Fruit fly (Drosophila melanogaster): Measurements from ENCODE around the gene CG42371.

Gene CG42371

DNA sequence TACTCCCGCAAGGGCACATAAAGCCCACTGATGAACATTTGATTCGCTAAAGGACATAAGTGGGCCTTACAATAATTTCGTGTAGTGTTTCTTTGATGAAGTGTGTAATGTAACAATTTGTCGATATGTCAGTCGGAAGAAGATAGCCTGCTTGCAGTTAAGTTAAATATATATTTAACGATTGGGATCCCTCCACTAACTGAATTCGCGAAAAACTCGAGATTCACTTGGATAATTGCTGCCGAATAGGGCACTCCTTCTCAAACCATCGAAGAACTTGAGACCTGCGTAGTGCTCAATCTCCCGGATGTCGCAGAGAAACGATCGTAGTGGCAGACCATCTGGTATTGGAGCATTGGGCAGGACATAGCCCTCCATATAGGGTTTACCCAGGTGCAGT lies 21.1 kb upstream of the CG42371 start, which contains the start of gene Tengl3:
TSS of gene Tengl3 (minus strand) at position 101 of the 400 bp plus-strand sequence.
- no peak for TF ChIP-seq EcR (GFP tag; optimal IDR thresholded peaks at IDR 0.05)
- no peak for TF ChIP-seq psq (optimal IDR thresholded peaks at IDR 0.05)
- no peak for TF ChIP-seq usp (GFP tag; optimal IDR thresholded peaks at IDR 0.05)
- TF ChIP-seq Dll (optimal IDR thresholded peaks at IDR 0.05), result no peak

DNA sequence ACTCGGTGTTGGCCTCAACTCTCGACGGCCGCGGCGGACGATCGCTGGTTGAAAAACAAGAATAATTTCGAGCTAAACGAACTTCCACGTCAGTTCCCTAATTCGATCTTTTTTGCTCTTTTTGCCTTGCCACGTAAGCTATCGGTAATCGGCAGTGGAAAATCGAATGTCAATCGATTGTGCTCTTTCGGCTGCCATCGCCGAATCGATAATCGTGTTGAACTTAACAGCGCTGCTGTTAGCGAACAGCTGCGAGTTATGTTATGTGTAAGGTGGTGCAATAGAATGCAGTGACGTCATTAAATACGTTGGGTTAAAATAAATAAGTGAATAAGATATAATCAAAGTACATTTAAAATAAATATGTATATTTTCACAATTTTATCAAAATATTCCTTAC lies 19.7 kb upstream of the CG42371 start, which contains the start of gene Sec24CD:
TSS of gene Sec24CD (minus strand) at position 123 of the 400 bp plus-strand sequence.
- TF ChIP-seq EcR (GFP tag; optimal IDR thresholded peaks at IDR 0.05) (no peak), psq (optimal IDR thresholded peaks at IDR 0.05) (no peak), CG8478 (optimal IDR thresholded peaks at IDR 0.05) (no peak), usp (GFP tag; optimal IDR thresholded peaks at IDR 0.05) (no peak)

DNA sequence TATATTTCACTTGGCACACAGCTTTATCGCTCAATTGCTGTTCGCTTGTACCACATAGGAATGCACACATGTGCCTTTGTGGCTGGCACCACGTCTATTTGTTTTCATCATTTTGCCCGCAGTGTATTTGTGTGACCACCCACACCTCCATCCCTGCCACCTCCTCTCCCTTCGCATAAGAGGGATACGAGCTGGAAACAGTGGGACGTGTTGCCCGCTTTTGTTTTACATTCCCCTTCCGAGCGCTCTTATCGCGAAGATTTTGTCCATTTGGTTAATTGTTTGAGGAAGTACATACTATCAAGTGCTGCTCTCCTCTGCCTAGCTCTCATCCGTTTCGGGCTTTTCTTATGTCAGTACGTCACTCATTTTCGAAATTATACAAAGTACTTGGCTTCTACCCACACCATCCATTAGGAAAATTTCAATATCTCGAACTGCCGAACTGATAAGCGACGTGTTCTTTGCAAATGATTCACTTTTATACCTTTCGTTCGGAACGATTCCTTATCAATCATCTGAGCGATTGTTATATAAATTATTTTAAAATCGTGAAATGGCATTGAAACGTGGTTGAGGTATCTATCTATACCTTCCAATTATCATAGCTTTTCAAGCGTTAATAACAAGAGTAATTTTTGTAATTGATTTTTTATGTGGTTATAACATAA lies 11.3 kb upstream of the CG42371 start:
- TF ChIP-seq CG8478 (optimal IDR thresholded peaks at IDR 0.05) (no peak), pan (optimal IDR thresholded peaks at IDR 0.05) (no peak)

DNA sequence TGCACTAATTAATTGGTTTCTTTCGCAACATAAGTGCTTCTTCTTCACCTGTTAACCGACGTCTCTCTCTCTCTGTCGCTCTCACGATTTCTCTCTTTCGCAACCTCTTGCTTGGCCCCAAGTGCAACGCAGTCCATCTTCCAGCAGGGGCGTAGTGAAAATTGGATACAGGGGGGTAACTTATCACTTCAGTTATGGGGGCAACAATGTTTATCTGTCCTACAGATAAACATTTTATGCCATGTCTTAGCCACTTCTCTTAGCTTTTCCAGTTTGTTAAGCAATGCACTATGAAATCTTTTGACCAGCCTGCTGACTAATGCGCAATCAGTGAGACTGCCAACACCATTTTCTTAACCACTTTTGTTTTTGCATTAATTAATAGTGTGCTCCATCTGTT lies 10.3 kb upstream of the CG42371 start:
- TF ChIP-seq psq (optimal IDR thresholded peaks at IDR 0.05), result no peak
- TF ChIP-seq usp (GFP tag; optimal IDR thresholded peaks at IDR 0.05), result no peak
- TF ChIP-seq CG8478 (optimal IDR thresholded peaks at IDR 0.05), result no peak
- no peak for TF ChIP-seq pan (optimal IDR thresholded peaks at IDR 0.05)
- no peak for TF ChIP-seq Dll (optimal IDR thresholded peaks at IDR 0.05)
- TF ChIP-seq EcR (GFP tag; optimal IDR thresholded peaks at IDR 0.05), result no peak

DNA sequence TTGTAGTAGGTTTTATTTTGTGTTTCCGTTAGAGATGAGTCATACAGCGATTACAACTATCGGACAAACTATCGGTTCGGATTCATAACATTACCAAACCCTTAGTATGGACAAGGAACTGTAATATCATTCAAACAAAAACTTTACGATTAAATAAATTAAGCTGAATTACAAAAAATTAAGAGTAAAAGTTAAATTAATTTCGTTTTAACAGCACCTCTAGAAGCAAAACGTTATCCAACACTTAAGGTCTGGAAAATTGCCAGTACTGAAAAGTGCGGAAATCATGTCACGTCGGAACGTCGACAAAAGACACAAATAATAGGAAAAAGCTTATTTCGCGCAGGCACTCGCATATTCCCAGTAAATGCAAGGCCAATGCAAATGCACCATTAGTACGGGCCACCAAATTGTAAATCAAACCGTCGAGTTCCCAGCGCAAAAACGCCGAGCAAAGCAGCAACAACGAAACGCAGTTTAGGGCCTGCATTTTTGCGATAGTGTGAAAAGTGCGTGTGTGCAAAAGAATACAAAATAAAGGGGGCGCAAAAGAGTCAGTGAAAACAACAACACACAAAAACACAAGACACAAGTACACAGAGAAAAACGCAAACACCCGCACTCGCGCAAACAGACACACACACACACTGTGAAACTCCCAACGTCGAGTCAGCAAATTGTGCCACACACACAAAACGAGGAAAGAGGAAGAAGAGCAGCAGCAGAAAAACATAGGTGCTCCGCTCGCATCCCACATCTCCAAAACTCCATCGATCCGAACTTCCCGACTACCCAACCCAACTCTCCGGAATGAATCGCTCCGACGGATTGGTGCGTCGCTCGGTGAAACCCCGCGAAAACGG lies 9.4 kb upstream of the CG42371 start, which contains the start of the genes CG15387 and sau:
TSS of gene CG15387 (minus strand) at position 36 of the 863 bp plus-strand sequence.
TSS of gene sau (plus strand) at position 84 of the 863 bp plus-strand sequence.
- TF ChIP-seq psq (optimal IDR thresholded peaks at IDR 0.05) (no peak), CG8478 (optimal IDR thresholded peaks at IDR 0.05) (no peak), Dll (optimal IDR thresholded peaks at IDR 0.05) (no peak), pan (optimal IDR thresholded peaks at IDR 0.05) (no peak), usp (GFP tag; optimal IDR thresholded peaks at IDR 0.05) (no peak), EcR (GFP tag; optimal IDR thresholded peaks at IDR 0.05) (no peak)

DNA sequence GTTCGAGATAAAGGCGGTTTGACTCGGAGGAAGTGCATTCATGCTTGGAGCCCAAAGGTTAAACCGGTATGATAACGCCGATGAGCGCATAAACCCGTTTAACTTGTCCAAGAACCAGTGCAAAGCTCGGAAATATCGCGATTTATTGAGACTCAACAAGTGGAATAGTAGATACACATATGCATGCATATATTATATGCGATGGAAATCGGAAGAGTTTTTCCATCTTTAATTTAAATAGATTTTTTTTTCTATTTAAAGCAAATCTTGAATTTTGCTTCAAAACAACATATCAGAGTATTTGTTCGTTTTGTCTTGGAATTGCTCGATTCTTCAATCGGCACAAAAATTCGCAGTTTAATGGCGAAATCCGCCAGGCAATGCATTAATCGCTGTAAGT lies 5.3 kb upstream of the CG42371 start:
- TF ChIP-seq psq (optimal IDR thresholded peaks at IDR 0.05) (no peak), EcR (GFP tag; optimal IDR thresholded peaks at IDR 0.05) (no peak)

DNA sequence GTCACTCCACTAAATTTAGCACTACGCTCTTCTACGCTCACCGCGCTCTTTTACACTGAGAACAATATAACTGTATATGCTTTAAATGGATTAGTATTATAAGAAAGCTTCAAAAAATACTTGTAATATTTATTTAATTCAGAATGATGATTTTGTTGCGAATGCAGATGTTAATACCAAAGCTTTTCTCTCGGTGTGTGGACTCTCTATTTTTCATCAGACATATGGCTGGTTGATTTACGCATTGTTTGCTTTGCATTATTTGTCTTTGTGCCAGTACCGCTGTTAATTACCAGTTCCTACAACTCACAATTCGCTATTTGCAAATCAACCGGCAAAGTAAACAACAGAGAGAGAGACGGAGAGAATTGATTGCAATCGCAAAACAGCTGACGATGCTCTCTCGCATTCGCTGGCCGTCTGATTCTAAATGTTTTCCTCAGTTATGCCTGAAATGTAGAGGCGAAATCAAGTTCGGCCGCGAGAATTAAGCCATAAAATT lies 4.7 kb upstream of the CG42371 start:
- no peak for TF ChIP-seq pan (optimal IDR thresholded peaks at IDR 0.05)
- no peak for TF ChIP-seq usp (GFP tag; optimal IDR thresholded peaks at IDR 0.05)

DNA sequence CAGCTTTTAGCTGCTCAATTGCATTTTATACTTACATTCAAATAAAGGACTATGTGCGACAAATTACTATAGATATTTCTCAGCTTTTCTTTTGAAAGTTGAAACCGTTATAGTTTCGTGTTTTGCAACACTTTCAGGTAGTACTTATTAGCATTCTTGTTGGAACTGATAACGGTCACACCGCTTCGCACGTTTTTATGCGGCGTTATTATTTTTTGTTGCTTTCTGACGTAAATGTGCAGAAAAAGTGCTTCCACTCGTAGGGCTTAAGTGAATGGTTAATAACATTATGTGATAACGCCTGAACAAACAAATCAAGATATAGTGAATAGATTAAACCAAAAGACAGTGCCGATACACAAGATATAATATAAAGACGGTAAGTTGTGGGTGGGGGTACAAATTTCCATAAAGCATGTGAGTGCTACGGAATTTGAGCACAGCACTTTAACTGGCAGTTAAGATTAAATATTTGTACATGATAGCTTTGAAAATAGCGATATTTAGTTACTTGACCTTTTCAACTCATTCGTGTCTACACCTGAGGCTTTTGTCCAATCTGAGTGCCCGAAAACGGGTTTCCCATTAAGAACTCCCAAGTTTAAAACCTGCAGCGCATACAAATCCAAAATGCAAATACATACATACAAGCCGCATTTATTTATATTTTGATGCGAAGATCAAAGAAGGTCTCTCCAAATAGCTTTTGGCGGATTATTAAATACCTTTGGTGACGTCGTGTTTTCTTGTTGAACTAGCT lies 3.7 kb upstream of the CG42371 start, which contains the start of gene papi:
TSS of gene papi (plus strand) at position 176 of the 760 bp plus-strand sequence.
- TF ChIP-seq psq (optimal IDR thresholded peaks at IDR 0.05), result no peak
- TF ChIP-seq Dll (optimal IDR thresholded peaks at IDR 0.05), result no peak
- no peak for TF ChIP-seq usp (GFP tag; optimal IDR thresholded peaks at IDR 0.05)
- no peak for TF ChIP-seq EcR (GFP tag; optimal IDR thresholded peaks at IDR 0.05)
- no peak for TF ChIP-seq pan (optimal IDR thresholded peaks at IDR 0.05)
- no peak for TF ChIP-seq CG8478 (optimal IDR thresholded peaks at IDR 0.05)

DNA sequence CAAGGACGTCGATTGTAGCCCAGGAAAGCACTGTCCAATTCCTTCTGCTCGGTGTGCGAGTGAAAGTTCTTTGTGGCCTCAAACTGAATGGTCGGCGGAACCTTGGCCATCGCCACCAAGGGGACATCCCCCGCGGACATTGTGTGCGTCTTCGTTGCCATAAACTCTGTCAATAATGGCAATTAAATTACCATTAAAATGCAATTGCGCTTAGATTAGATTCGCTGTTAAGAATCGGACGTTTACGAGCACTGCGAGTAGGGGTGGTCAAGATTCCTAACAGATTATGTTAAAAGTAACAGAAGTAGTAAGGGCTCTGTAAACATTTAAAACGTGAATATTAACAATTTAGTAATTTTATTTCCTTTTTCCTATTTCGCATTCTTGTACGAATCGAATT lies 981 bp downstream of the CG42371 start, which contains the start of gene daed:
TSS of gene daed (minus strand) at position 247 of the 400 bp plus-strand sequence.
- TF ChIP-seq usp (GFP tag; optimal IDR thresholded peaks at IDR 0.05) (no peak), psq (optimal IDR thresholded peaks at IDR 0.05) (no peak), pan (optimal IDR thresholded peaks at IDR 0.05) (no peak), CG8478 (optimal IDR thresholded peaks at IDR 0.05) (no peak), Dll (optimal IDR thresholded peaks at IDR 0.05) (no peak), EcR (GFP tag; optimal IDR thresholded peaks at IDR 0.05) (no peak)

DNA sequence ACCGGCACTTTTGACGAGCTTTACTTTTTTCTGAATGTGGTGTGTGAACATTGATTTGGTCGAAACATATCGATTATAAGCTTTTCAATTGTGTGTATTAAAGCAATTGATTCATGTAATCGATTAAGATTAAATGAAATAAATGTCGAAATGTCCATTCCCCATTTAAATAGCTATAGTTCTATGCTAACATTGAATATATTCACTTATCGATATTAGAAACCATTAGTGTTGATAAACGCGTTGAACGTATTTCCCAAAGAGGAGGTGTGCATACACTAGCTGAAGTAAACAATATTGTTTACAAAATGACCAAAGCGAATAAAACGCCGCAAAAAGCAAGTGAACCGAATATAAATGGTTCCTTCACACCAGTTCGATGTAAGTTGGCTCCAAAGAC lies 3.0 kb downstream of the CG42371 start, which contains the start of the genes Uch and CG34174:
TSS of gene Uch (minus strand) at position 208 of the 400 bp plus-strand sequence.
TSS of gene CG34174 (plus strand) at position 263 of the 400 bp plus-strand sequence.
- TF ChIP-seq Dll (optimal IDR thresholded peaks at IDR 0.05), result no peak
- TF ChIP-seq usp (GFP tag; optimal IDR thresholded peaks at IDR 0.05), result no peak
- no peak for TF ChIP-seq pan (optimal IDR thresholded peaks at IDR 0.05)

DNA sequence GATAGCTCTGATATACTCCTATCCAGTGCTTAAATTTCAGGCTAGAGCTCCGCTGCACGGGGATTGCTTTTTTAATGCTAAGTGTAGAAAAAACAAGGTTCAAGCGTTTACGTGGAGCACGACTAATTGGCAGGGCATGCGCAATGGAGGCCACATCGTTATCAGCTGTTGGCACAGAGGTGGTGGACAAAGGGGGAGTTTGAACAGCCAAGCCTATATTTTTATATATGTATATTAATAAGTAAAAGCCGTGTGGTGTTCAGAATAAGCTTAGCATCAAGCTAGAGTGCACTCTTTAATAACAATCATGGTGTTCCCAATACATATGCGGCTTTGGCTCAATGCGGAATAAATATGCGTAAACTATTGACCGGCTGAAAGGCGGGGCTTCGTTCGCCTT lies 4.6 kb downstream of the CG42371 start, which contains the start of gene CG15385:
TSS of gene CG15385 (minus strand) at position 94 of the 400 bp plus-strand sequence.
- TF ChIP-seq EcR (GFP tag; optimal IDR thresholded peaks at IDR 0.05) (no peak), usp (GFP tag; optimal IDR thresholded peaks at IDR 0.05) (no peak), Dll (optimal IDR thresholded peaks at IDR 0.05) (no peak), pan (optimal IDR thresholded peaks at IDR 0.05) (no peak)

DNA sequence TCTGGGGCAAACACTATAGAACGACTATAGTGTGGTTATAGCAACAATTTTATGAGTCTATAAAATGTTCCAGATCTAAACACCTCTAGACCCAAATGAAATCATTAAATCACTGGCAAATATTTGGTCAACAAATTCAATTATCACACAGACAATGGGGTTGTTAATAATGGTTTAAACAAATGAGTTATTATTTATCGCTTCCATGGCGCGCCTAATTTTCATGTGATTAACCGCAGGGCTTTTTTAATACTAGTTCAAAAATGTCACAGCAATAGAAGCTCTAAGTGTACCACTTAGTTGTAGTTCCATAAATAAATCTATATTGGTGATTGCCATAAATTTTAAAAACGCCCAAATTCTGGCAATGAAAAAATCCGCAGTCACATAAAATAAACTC lies 8.0 kb downstream of the CG42371 start, which contains the start of gene CG33124:
TSS of gene CG33124 (minus strand) at position 101 of the 400 bp plus-strand sequence.
- no peak for TF ChIP-seq pan (optimal IDR thresholded peaks at IDR 0.05)
- TF ChIP-seq psq (optimal IDR thresholded peaks at IDR 0.05), result no peak
- no peak for TF ChIP-seq usp (GFP tag; optimal IDR thresholded peaks at IDR 0.05)
- no peak for TF ChIP-seq Dll (optimal IDR thresholded peaks at IDR 0.05)
- no peak for TF ChIP-seq EcR (GFP tag; optimal IDR thresholded peaks at IDR 0.05)
- no peak for TF ChIP-seq CG8478 (optimal IDR thresholded peaks at IDR 0.05)

Data from whole organism.